Fruit fly (Drosophila melanogaster): ENCODE measurements around the gene CG15387.

Gene CG15387

dm6 chr2L:2177312-2177968, 48.7 kb downstream of the CG15387 start (continued):
- peak; percentile 43; the same call in 1 of the 2 replicates for TF ChIP-seq CG14014 (GFP tag; IDR thresholded peaks at IDR 0.05)
- TF ChIP-seq cwo (GFP tag; optimal IDR thresholded peaks at IDR 0.05) = peak; percentile 17
- TF ChIP-seq CG12155 (GFP tag; optimal IDR thresholded peaks at IDR 0.05) = peak; percentile 42
- TF ChIP-seq CG10654 (GFP tag; optimal IDR thresholded peaks at IDR 0.05) = peak; percentile 34
- peak; percentile 40 for TF ChIP-seq zfh2 (GFP tag; optimal IDR thresholded peaks at IDR 0.05)
- peak; percentile 11 to 73 for TF ChIP-seq chif (GFP tag; optimal IDR thresholded peaks at IDR 0.05)
- TF ChIP-seq Fer3 (tag; optimal IDR thresholded peaks at IDR 0.05) = peak; percentile 25
- peak; percentile 13 for TF ChIP-seq CoRest (tag; optimal IDR thresholded peaks at IDR 0.05)
- no peak for TF ChIP-seq chm (GFP tag; IDR thresholded peaks at IDR 0.05)
- peak; percentile 55 for TF ChIP-seq al (GFP tag; IDR thresholded peaks at IDR 0.05)
- TF ChIP-seq fd96Cb (tag; optimal IDR thresholded peaks at IDR 0.05) = peak; percentile 49
- no peak for TF ChIP-seq CG10321 (GFP tag; IDR thresholded peaks at IDR 0.05)
- peak; percentile 28 for TF ChIP-seq CG9609 (GFP tag; optimal IDR thresholded peaks at IDR 0.05)
- TF ChIP-seq Stat92E (GFP tag; optimal IDR thresholded peaks at IDR 0.05) = peak in 1 of 3 experiments; percentile 46
- no peak for TF ChIP-seq CG14860 (GFP tag; IDR thresholded peaks at IDR 0.05; ENCODE audit: partially characterized antibody)
- no peak for TF ChIP-seq onecut (GFP tag; IDR thresholded peaks at IDR 0.05)
- TF ChIP-seq CG17328 (GFP tag; IDR thresholded peaks at IDR 0.05) = peak; percentile 53; the same call in 1 of the 2 replicates
- no peak for TF ChIP-seq CG7357 (GFP tag; IDR thresholded peaks at IDR 0.05)
- TF ChIP-seq CG17912 (GFP tag; optimal IDR thresholded peaks at IDR 0.05) = no peak
- TF ChIP-seq CG18619 (GFP tag; optimal IDR thresholded peaks at IDR 0.05) = peak; percentile 39
- no peak for TF ChIP-seq ttk (GFP tag; IDR thresholded peaks at IDR 0.05)
- no peak for TF ChIP-seq HmgZ (tag; optimal IDR thresholded peaks at IDR 0.05)
- TF ChIP-seq CG7745 (tag; optimal IDR thresholded peaks at IDR 0.05) = no peak
- peak; percentile 19 for TF ChIP-seq eyg (GFP tag; optimal IDR thresholded peaks at IDR 0.05)
- peak; percentile 48 for TF ChIP-seq Max (GFP tag; optimal IDR thresholded peaks at IDR 0.05)
- TF ChIP-seq MESR4 (GFP tag; optimal IDR thresholded peaks at IDR 0.05) = no peak
- no peak for TF ChIP-seq twi (tag; optimal IDR thresholded peaks at IDR 0.05)
- TF ChIP-seq tna (GFP tag; IDR thresholded peaks at IDR 0.05; ENCODE audit: partially characterized antibody) = no peak
- TF ChIP-seq CG14965 (GFP tag; optimal IDR thresholded peaks at IDR 0.05; ENCODE audit: borderline replicate concordance) = no peak
- peak; percentile 44 for TF ChIP-seq Camta (GFP tag; optimal IDR thresholded peaks at IDR 0.05)
- TF ChIP-seq CG42726 (GFP tag; IDR thresholded peaks at IDR 0.05; ENCODE audit: partially characterized antibody) = no peak
- peak; percentile 62 for TF ChIP-seq gro (GFP tag; optimal IDR thresholded peaks at IDR 0.05)
- TF ChIP-seq Lhr (GFP tag; optimal IDR thresholded peaks at IDR 0.05) = no peak
- peak; percentile 46; the same call in 1 of the 2 replicates for TF ChIP-seq CG11696 (GFP tag; IDR thresholded peaks at IDR 0.05)
- TF ChIP-seq CG8765 (GFP tag; IDR thresholded peaks at IDR 0.05) = no peak
- TF ChIP-seq sima (GFP tag; optimal IDR thresholded peaks at IDR 0.05) = no peak
- TF ChIP-seq CG4820 (GFP tag; optimal IDR thresholded peaks at IDR 0.05) = peak; percentile 36
- no peak for TF ChIP-seq Vsx1 (GFP tag; optimal IDR thresholded peaks at IDR 0.05)
- no peak for TF ChIP-seq Mad (GFP tag; optimal IDR thresholded peaks at IDR 0.05)
- peak; percentile 56 for TF ChIP-seq HLH54F (GFP tag; optimal IDR thresholded peaks at IDR 0.05)
- peak; percentile 49; the same call in 1 of the 3 replicates for TF ChIP-seq zfh1 (GFP tag; IDR thresholded peaks at IDR 0.05)
- no peak for TF ChIP-seq CG17802 (tag; optimal IDR thresholded peaks at IDR 0.05)
- peak; percentile 48 for TF ChIP-seq CG14441 (GFP tag; IDR thresholded peaks at IDR 0.05)
- TF ChIP-seq Optix (GFP tag; IDR thresholded peaks at IDR 0.05) = no peak
- TF ChIP-seq Drgx (GFP tag; IDR thresholded peaks at IDR 0.05) = no peak
- no peak for TF ChIP-seq CG16815 (GFP tag; optimal IDR thresholded peaks at IDR 0.05)
- TF ChIP-seq CG15073 (GFP tag; optimal IDR thresholded peaks at IDR 0.05) = no peak
- no peak for TF ChIP-seq CG2875 (GFP tag; optimal IDR thresholded peaks at IDR 0.05)
- no peak for TF ChIP-seq ham (GFP tag; IDR thresholded peaks at IDR 0.05)
- peak; percentile 21 for TF ChIP-seq CG18764 (GFP tag; optimal IDR thresholded peaks at IDR 0.05)

Measured in whole organism, embryonic.